Fruit fly (Drosophila melanogaster) whole organism, adult: Measurements from ENCODE around the gene robl37BC.

Experiments
- CG11617 ChIP-seq: fragments of 200-800 bp; sonication (Bioruptor generic); optimal IDR thresholded peaks from 2 replicates; lab custom pipeline; 2017; ENCODE audit warnings: mild to moderate bottlenecking, missing biosample characterization, missing genetic modification reagents, missing genetic modification characterization
- CG12768 ChIP-seq: fragments of 200-800 bp; sonication (Bioruptor generic); optimal IDR thresholded peaks from 2 replicates; lab custom pipeline; 2017; ENCODE audit warnings: missing biosample characterization, missing genetic modification characterization, mild to moderate bottlenecking, moderate library complexity, missing genetic modification reagents
- CG14711 ChIP-seq: fragments of 200-800 bp; sonication (Bioruptor generic); optimal IDR thresholded peaks from 2 replicates; lab custom pipeline; 2018; ENCODE audit warnings: missing biosample characterization, mild to moderate bottlenecking, missing genetic modification characterization, moderate library complexity
- CG33017 ChIP-seq: fragments of 200-800 bp; sonication (Bioruptor generic); optimal IDR thresholded peaks from 2 replicates; lab custom pipeline; 2018; ENCODE audit warnings: missing biosample characterization, mild to moderate bottlenecking, missing genetic modification characterization, moderate library complexity
- CG7045 ChIP-seq: fragments of 200-800 bp; sonication (Bioruptor generic); optimal IDR thresholded peaks from 2 replicates; lab custom pipeline; 2017; ENCODE audit warnings: missing biosample characterization, mild to moderate bottlenecking, missing genetic modification characterization
- Mnt ChIP-seq: fragments of 200-800 bp; sonication (Bioruptor generic); optimal IDR thresholded peaks from 2 replicates; lab custom pipeline; 2016; ENCODE audit warnings: missing biosample characterization, mild to moderate bottlenecking, missing genetic modification characterization
- bab1 ChIP-seq: fragments of 200-800 bp; sonication (Bioruptor generic); optimal IDR thresholded peaks from 3 replicates; lab custom pipeline; 2019; ENCODE audit warnings: missing biosample characterization, mild to moderate bottlenecking, missing genetic modification characterization, moderate library complexity
- kay ChIP-seq: fragments of 200-800 bp; sonication (Bioruptor generic); peaks from one replicate; lab custom pipeline; 2016; ENCODE audit warnings: missing biosample characterization, missing genetic modification characterization, borderline replicate concordance
- toe ChIP-seq: fragments of 200-800 bp; sonication (Bioruptor generic); optimal IDR thresholded peaks from 2 replicates; lab custom pipeline; 2016; ENCODE audit warnings: missing biosample characterization, missing genetic modification characterization

- TF ChIP-seq CG7045 (GFP tag; lab: Kevin White, UChicago), result no peak
- no peak for TF ChIP-seq Mnt (GFP tag; lab: Kevin White, UChicago)
- no peak for TF ChIP-seq toe (GFP tag; lab: Kevin White, UChicago)
- no peak for TF ChIP-seq kay
- TF ChIP-seq CG12768 (GFP tag; lab: Kevin White, UChicago), result no peak
- no peak for TF ChIP-seq CG14711 (tag; lab: Kevin White, UChicago)
- TF ChIP-seq CG11617 (GFP tag; lab: Kevin White, UChicago), result no peak
- no peak for TF ChIP-seq bab1
- TF ChIP-seq CG33017 (tag; lab: Kevin White, UChicago), result no peak
These were observed at the start of gene robl37BC for dm6 chr2L:19010566-19010965.
